Fruit fly (Drosophila melanogaster): Measurements from ENCODE around the gene CG16713.

- TF ChIP-seq wor (GFP tag; IDR thresholded peaks at IDR 0.05) (no peak), Lhr (GFP tag; optimal IDR thresholded peaks at IDR 0.05) (no peak), CG7987 (GFP tag; optimal IDR thresholded peaks at IDR 0.05) (no peak), CG1832 (GFP tag; optimal IDR thresholded peaks at IDR 0.05) (no peak), Sox102F (GFP tag; optimal IDR thresholded peaks at IDR 0.05) (no peak), CHES-1-like (GFP tag; optimal IDR thresholded peaks at IDR 0.05) (no peak), bcd (GFP tag; optimal IDR thresholded peaks at IDR 0.05) (no peak), az2 (GFP tag; optimal IDR thresholded peaks at IDR 0.05) (no peak), CG9817 (tag; optimal IDR thresholded peaks at IDR 0.05) (no peak)
These were observed 2.7 kb downstream of the CG16713 start, which contains the start of gene CG16704 for dm6 chr2L:3692466-3692865.
